Worm (Caenorhabditis elegans) whole organism, midembryonic: ENCODE results near the gene prp-40.

ENCODE experiments used
- T22C8.4 ChIP-seq: fragments of 200-800 bp; sonication (Bioruptor generic); IDR thresholded peaks from 2 replicates; pipeline ENCODE4 v1.3.6; 2022; ENCODE audit warnings: missing genetic modification characterization, missing compliant biosample characterization
- cog-1 ChIP-seq: sonication (generic microtip); optimal IDR thresholded peaks from 2 replicates; lab custom pipeline; 2016; ENCODE audit warnings: missing genetic modification characterization, missing compliant biosample characterization
- flt-1 ChIP-seq: fragments of 200-800 bp; sonication (Bioruptor generic); IDR thresholded peaks from 2 replicates; pipeline ENCODE4 v1.3.6; 2022; ENCODE audit warnings: missing genetic modification characterization, missing compliant biosample characterization
- med-1 ChIP-seq: sonication (generic microtip); optimal IDR thresholded peaks from 2 replicates; lab custom pipeline; 2017; ENCODE audit warnings: missing genetic modification characterization, mild to moderate bottlenecking, missing compliant biosample characterization, antibody characterized with exemption, missing genetic modification reagents; ENCODE audit not compliant: insufficient read depth
- ref-1 ChIP-seq: fragments of 200-800 bp; sonication (Bioruptor generic); conservative IDR thresholded peaks from 2 replicates; pipeline ENCODE4 v1.3.6; 2022; ENCODE audit warnings: missing genetic modification reagents, missing genetic modification characterization, missing compliant biosample characterization

DNA sequence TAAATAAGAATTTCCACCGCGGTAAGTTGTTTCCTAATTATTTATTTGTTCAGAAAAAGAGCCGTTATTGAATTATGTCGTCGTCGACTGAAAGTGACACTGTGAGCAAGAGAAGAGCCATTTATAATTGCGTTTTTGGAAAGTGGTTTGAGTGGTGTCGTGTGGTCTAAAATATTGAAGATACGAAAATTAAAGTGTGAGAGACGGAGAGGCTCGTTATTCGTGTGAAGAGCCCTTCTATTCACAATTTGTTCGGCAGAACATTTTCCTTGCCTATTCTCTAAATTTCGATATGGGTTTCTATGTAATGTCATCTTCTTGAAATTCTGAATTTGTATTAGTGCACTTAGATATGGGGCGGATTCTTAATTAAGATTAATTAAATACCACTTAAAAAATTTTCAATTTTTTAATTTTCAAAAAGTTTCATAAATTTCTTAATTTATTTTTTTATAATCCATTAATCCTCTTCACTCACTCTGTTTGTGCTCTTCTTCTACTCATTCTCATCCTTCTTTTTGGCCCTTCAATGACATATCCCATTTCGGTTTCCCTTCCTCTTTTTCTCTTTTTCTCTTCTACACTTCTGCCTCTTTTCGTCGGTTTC, 12.0 kb upstream of the prp-40 start:
- TF ChIP-seq flt-1 (no peak), T22C8.4 (no peak), ref-1 (GFP tag; lab: Robert Waterston, UW) (no peak), cog-1 (tag; lab: Kevin White, UChicago) (no peak), med-1 (GFP tag; lab: Kevin White, UChicago) (no peak)
